Worm (Caenorhabditis elegans) whole organism, midembryonic: ENCODE measurements around the gene set-15.

Source experiments
- T22C8.4 ChIP-seq: fragments of 200-800 bp; sonication (Bioruptor generic); IDR thresholded peaks from 2 replicates; pipeline ENCODE4 v1.3.6; 2022; ENCODE audit warnings: missing genetic modification characterization, missing compliant biosample characterization
- cog-1 ChIP-seq: sonication (generic microtip); optimal IDR thresholded peaks from 2 replicates; lab custom pipeline; 2016; ENCODE audit warnings: missing genetic modification characterization, missing compliant biosample characterization
- flt-1 ChIP-seq: fragments of 200-800 bp; sonication (Bioruptor generic); IDR thresholded peaks from 2 replicates; pipeline ENCODE4 v1.3.6; 2022; ENCODE audit warnings: missing genetic modification characterization, missing compliant biosample characterization
- klf-2 ChIP-seq: fragments of 200-800 bp; sonication (Bioruptor generic); conservative IDR thresholded peaks from 2 replicates; pipeline ENCODE4 v1.3.6; 2022; ENCODE audit warnings: missing genetic modification reagents, missing genetic modification characterization, missing compliant biosample characterization
- med-1 ChIP-seq: sonication (generic microtip); optimal IDR thresholded peaks from 2 replicates; lab custom pipeline; 2017; ENCODE audit warnings: missing genetic modification characterization, mild to moderate bottlenecking, missing compliant biosample characterization, antibody characterized with exemption, missing genetic modification reagents; ENCODE audit not compliant: insufficient read depth
- ref-1 ChIP-seq: fragments of 200-800 bp; sonication (Bioruptor generic); conservative IDR thresholded peaks from 2 replicates; pipeline ENCODE4 v1.3.6; 2022; ENCODE audit warnings: missing genetic modification reagents, missing genetic modification characterization, missing compliant biosample characterization
- tab-1 ChIP-seq: fragments of 200-800 bp; sonication (Bioruptor generic); IDR thresholded peaks from 2 replicates; pipeline ENCODE4 v1.3.6; 2022; ENCODE audit warnings: missing genetic modification characterization, missing compliant biosample characterization
- ztf-23 ChIP-seq: fragments of 200-800 bp; sonication (Bioruptor generic); IDR thresholded peaks from 2 replicates; pipeline ENCODE4 v1.3.6; 2022; ENCODE audit warnings: missing genetic modification reagents, missing genetic modification characterization, missing compliant biosample characterization
- ztf-29 ChIP-seq: fragments of 200-800 bp; sonication (Bioruptor generic); IDR thresholded peaks from 2 replicates; pipeline ENCODE4 v1.3.6; 2022; ENCODE audit warnings: missing genetic modification reagents, missing genetic modification characterization, missing compliant biosample characterization

set-15 gene

ce11 chrIV:4780129-4780528 lies at the start of gene set-15:
TSS of gene set-15 (minus strand) at chrIV:4780229.
- TF ChIP-seq klf-2 (GFP tag; lab: Robert Waterston, UW) (no peak), med-1 (GFP tag; lab: Kevin White, UChicago) (no peak), flt-1 (GFP tag; lab: Robert Waterston, UW) (no peak), ref-1 (GFP tag; lab: Robert Waterston, UW) (no peak), T22C8.4 (GFP tag; lab: Robert Waterston, UW) (no peak), tab-1 (GFP tag; lab: Robert Waterston, UW) (no peak), ztf-29 (GFP tag; lab: Robert Waterston, UW) (no peak), ztf-23 (GFP tag; lab: Robert Waterston, UW) (no peak), cog-1 (tag; lab: Kevin White, UChicago) (no peak)

DNA sequence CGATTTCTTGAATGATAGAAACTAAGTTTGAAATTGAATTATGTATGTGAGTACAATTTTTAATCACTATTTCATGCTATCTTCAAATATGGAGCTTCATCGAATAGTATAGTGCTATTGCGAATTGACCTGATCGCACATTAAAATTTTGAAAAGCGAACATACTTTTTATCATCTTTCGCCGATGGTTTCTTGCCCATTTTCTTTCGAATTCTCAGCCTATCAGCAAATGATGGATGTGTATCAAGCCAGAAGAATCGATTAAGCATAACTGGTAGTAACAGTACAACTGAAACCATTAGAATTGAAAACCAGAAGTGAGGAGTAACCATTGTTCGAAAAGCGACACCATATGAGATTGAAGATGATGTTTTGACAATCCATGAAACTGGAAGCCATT lies 49.6 kb upstream of the set-15 start:
- TF ChIP-seq med-1 (GFP tag; lab: Kevin White, UChicago) (no peak), klf-2 (GFP tag; lab: Robert Waterston, UW) (no peak), ref-1 (GFP tag; lab: Robert Waterston, UW) (no peak), ztf-29 (GFP tag; lab: Robert Waterston, UW) (no peak), ztf-23 (GFP tag; lab: Robert Waterston, UW) (no peak), T22C8.4 (GFP tag; lab: Robert Waterston, UW) (no peak), cog-1 (tag; lab: Kevin White, UChicago) (no peak), flt-1 (GFP tag; lab: Robert Waterston, UW) (no peak), tab-1 (GFP tag; lab: Robert Waterston, UW) (no peak)

DNA sequence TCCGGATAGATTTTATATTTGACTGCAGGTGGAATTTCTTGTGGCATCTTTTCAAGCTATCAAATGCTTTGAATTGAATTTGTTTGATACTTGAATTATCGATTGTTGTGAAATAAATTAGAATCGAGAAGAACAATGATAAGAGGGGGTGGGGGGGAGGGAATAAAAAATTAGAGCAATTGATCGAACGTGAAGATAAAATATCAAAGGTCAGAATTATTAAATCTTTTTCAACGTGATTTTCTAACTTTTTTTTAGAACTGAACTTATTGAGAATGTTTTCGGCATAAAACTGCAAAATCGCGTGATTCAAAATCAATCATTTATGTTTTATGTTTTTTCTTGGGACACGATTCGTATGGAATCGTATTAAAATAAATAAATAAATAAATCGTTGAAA lies 47.2 kb upstream of the set-15 start, which contains the start of gene mpz-4:
TSS of gene mpz-4 (minus strand) at position 101 of the 400 bp plus-strand sequence.
- TF ChIP-seq ztf-29 (GFP tag; lab: Robert Waterston, UW) (no peak), flt-1 (GFP tag; lab: Robert Waterston, UW) (no peak), ref-1 (GFP tag; lab: Robert Waterston, UW) (no peak), cog-1 (tag; lab: Kevin White, UChicago) (no peak), ztf-23 (GFP tag; lab: Robert Waterston, UW) (no peak), klf-2 (GFP tag; lab: Robert Waterston, UW) (no peak), T22C8.4 (GFP tag; lab: Robert Waterston, UW) (no peak), tab-1 (GFP tag; lab: Robert Waterston, UW) (no peak), med-1 (GFP tag; lab: Kevin White, UChicago) (no peak)

DNA sequence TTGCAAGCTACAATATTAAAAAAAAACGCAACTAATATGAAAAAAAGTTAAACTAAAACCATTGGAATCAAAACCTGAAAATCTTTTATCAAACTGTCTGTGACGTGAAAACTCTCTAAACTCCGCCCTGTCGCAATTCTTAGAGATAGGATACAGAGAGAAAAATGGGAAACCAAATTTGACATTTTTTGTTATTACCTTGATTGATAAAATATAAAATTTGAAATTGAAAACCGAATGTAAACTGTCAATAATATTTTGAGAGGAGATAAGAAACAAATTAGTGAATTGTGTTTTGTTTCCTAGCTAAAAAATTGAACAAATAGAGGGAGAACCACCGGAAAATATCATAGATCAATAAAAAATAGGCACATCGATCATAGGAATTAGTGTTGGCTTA lies 41.8 kb upstream of the set-15 start:
- TF ChIP-seq ztf-23 (GFP tag; lab: Robert Waterston, UW) (no peak), flt-1 (GFP tag; lab: Robert Waterston, UW) (no peak), ztf-29 (GFP tag; lab: Robert Waterston, UW) (no peak), cog-1 (tag; lab: Kevin White, UChicago) (no peak), klf-2 (GFP tag; lab: Robert Waterston, UW) (no peak), tab-1 (GFP tag; lab: Robert Waterston, UW) (no peak), med-1 (GFP tag; lab: Kevin White, UChicago) (no peak), ref-1 (GFP tag; lab: Robert Waterston, UW) (no peak), T22C8.4 (GFP tag; lab: Robert Waterston, UW) (no peak)

ce11 chrIV:4821054-4821453 lies 41.0 kb upstream of the set-15 start, which contains the start of gene H06H21.8:
TSS of gene H06H21.8 (minus strand) at chrIV:4821131.
- TF ChIP-seq med-1 (GFP tag; lab: Kevin White, UChicago) (no peak), ztf-29 (GFP tag; lab: Robert Waterston, UW) (no peak), cog-1 (tag; lab: Kevin White, UChicago) (no peak), ztf-23 (GFP tag; lab: Robert Waterston, UW) (no peak), flt-1 (GFP tag; lab: Robert Waterston, UW) (no peak)

DNA sequence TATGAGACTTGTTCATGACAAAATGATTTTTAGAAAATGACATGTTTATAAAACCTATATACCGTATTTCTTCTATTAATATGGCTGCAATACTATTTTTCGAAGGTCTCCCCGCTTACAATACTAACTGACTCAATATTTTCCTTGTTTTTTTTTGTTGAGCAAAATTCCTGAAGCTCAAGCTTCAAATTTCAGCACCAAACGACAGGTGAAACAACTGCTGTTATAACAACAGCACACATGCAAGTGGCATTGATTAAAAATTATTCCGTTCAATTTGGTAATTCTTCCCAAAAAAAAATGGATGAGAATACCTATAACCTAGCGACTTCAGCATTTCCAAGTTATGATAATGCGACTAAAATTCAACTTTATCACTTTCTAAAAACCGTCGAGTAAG lies 34.2 kb upstream of the set-15 start, which contains the start of gene srw-94:
TSS of gene srw-94 (plus strand) at position 301 of the 400 bp plus-strand sequence.
- TF ChIP-seq ref-1 (GFP tag; lab: Robert Waterston, UW) (no peak), cog-1 (tag; lab: Kevin White, UChicago) (no peak), med-1 (GFP tag; lab: Kevin White, UChicago) (no peak), flt-1 (GFP tag; lab: Robert Waterston, UW) (no peak), ztf-29 (GFP tag; lab: Robert Waterston, UW) (no peak), klf-2 (GFP tag; lab: Robert Waterston, UW) (no peak), tab-1 (GFP tag; lab: Robert Waterston, UW) (no peak), T22C8.4 (GFP tag; lab: Robert Waterston, UW) (no peak), ztf-23 (GFP tag; lab: Robert Waterston, UW) (no peak)

DNA sequence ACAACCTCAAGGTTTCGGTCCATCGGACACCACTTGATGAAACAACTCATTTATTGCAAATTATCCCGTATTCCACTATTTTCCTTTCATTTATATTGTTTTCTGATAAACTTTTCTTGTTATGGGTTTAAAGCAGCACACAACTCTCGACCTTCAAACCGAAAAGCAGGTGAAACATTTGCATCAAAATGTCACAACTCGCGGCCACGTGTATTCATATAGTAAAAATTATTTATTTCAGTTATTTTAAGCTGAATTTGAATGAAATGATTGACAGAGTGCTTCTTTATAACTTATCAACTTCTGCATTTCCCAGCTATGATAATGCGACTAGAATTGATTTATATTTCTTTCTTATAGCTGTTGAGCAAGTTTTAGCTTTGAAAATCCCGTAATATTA lies 31.8 kb upstream of the set-15 start, which contains the start of gene srw-95:
TSS of gene srw-95 (plus strand) at position 213 of the 400 bp plus-strand sequence.
- TF ChIP-seq ztf-23 (GFP tag; lab: Robert Waterston, UW) (no peak), cog-1 (tag; lab: Kevin White, UChicago) (no peak), klf-2 (GFP tag; lab: Robert Waterston, UW) (no peak), tab-1 (GFP tag; lab: Robert Waterston, UW) (no peak), ref-1 (GFP tag; lab: Robert Waterston, UW) (no peak), flt-1 (GFP tag; lab: Robert Waterston, UW) (no peak), med-1 (GFP tag; lab: Kevin White, UChicago) (no peak), T22C8.4 (GFP tag; lab: Robert Waterston, UW) (no peak), ztf-29 (GFP tag; lab: Robert Waterston, UW) (no peak)

- TF ChIP-seq T22C8.4 (GFP tag; lab: Robert Waterston, UW) (no peak), cog-1 (tag; lab: Kevin White, UChicago) (no peak), ztf-29 (GFP tag; lab: Robert Waterston, UW) (no peak), tab-1 (GFP tag; lab: Robert Waterston, UW) (no peak), med-1 (GFP tag; lab: Kevin White, UChicago) (peak; percentile 21), ref-1 (GFP tag; lab: Robert Waterston, UW) (no peak), flt-1 (GFP tag; lab: Robert Waterston, UW) (0 out of 2 replicates have a peak, but pooled peaks have one; percentile 16), klf-2 (GFP tag; lab: Robert Waterston, UW) (0 out of 2 replicates have a peak, but pooled peaks have one; percentile 7), ztf-23 (GFP tag; lab: Robert Waterston, UW) (0 out of 2 replicates have a peak, but pooled peaks have one; percentile 51)
These were observed 30.5 kb upstream of the set-15 start, which contains the start of gene eif-1.A for ce11 chrIV:4810377-4810984. TSS of gene eif-1.A (plus strand) at chrIV:4810934.
